Comparison of ENCODE assay signal across 1 fruit fly cellular context in genomic region chrX:2984902-2985772, dm6.
TF ChIP-seq lines count a peak whose summit lies in the region.

No protein-coding gene starts in this region.

TF ChIP-seq in whole organism, embryonic, 481 proteins besides CTCF, POLR2A, EP300 and RAD21 (continued from another document):
- TF ChIP-seq CG12299 (tag; optimal IDR thresholded peaks at IDR 0.05; lab: Kevin White, UChicago) (no peak), CG7556 (GFP tag; optimal IDR thresholded peaks at IDR 0.05; lab: Kevin White, UChicago) (peak; percentile 49), lbe (GFP tag; optimal IDR thresholded peaks at IDR 0.05; lab: Kevin White, UChicago) (peak; percentile 68)
